Worm (Caenorhabditis elegans): ENCODE measurements around the gene zipt-2.3.

- TF ChIP-seq elt-1 (tag; optimal IDR thresholded peaks at IDR 0.05; ENCODE audit: borderline replicate concordance, insufficient read depth) (no peak), ces-1 (GFP tag; optimal IDR thresholded peaks at IDR 0.05) (no peak), mep-1 (tag; optimal IDR thresholded peaks at IDR 0.05) (no peak), unc-39 (tag; optimal IDR thresholded peaks at IDR 0.05) (no peak), ham-2 (GFP tag; optimal IDR thresholded peaks at IDR 0.05) (no peak), lsy-2 (tag; optimal IDR thresholded peaks at IDR 0.05) (no peak), zip-8 (tag; optimal IDR thresholded peaks at IDR 0.05) (no peak)
Observed at ce11 chrII:13736906-13737305, 21.2 kb upstream of the zipt-2.3 start.
